Fruit fly (Drosophila melanogaster): Measurements from ENCODE around the gene CG7202.
A peak's percentile ranks its signal among the peaks of the same experiment; 100 is the strongest.

Gene CG7202

DNA sequence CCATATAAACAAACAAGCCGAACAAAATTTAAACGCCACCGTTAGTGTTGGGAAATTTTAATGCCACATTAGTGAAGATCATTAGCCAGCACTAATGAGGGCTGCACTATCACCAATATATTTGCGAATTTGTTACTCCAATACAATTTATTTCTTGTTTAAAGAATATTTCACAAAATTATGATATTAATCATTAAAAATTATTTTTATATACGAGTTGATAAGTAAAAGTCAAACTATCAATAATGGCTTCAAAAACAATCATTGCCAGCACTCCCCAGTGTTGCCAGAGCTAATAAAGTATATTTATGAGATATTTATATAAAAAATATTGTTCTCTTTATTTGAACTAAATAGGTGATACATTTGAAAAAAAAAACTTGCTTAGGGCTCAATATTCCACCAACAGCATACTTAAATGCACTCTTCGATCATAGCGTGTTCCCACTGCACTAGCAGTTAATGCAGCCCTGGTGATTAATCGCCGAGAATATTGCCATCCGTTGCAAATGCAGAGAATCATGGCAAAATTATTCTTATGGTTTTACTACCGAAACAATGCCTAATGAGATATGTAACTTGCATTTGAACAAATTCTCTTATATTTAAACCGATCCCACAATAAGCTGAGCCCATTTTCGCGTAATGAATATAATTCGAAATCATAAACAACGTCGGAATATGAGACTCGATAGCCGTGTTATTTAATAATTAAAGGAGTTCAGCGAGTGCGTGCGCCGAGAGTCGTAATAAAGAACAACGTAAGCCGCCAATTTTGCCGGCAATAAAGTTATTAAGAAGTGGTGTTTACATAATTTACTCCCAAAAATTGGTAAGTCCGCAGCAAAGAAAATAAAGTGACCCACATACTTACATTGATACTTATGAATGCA is 23.5 kb upstream of the CG7202 start, which contains the start of the genes SAK and Cdk12 (continued):
- no peak for TF ChIP-seq Jarid2 (GFP tag; optimal IDR thresholded peaks at IDR 0.05)
- peak in 1 of 2 experiments; percentile 49 for TF ChIP-seq Dfd (GFP tag; optimal IDR thresholded peaks at IDR 0.05)
- peak; percentile 91 for TF ChIP-seq Abd-B (GFP tag; optimal IDR thresholded peaks at IDR 0.05)
- TF ChIP-seq Nf-YB (GFP tag; optimal IDR thresholded peaks at IDR 0.05): peak; percentile 69
- peak; percentile 55 for TF ChIP-seq Adf1 (GFP tag; IDR thresholded peaks at IDR 0.05)
- TF ChIP-seq Med (GFP tag): peak; percentile 86
- peak; percentile 89 for TF ChIP-seq CG18599 (GFP tag; optimal IDR thresholded peaks at IDR 0.05)
- TF ChIP-seq bsh (GFP tag; optimal IDR thresholded peaks at IDR 0.05): peak; percentile 17 to 83
- peak; percentile 77 for TF ChIP-seq CG11247 (GFP tag; IDR thresholded peaks at IDR 0.05)
- TF ChIP-seq CG1602 (GFP tag; optimal IDR thresholded peaks at IDR 0.05): peak; percentile 88
- peak; percentile 79 for TF ChIP-seq CG18476 (GFP tag; optimal IDR thresholded peaks at IDR 0.05)
- TF ChIP-seq gem (tag; optimal IDR thresholded peaks at IDR 0.05): peak; percentile 93
- TF ChIP-seq Mrtf (GFP tag; IDR thresholded peaks at IDR 0.05): peak; percentile 81
- TF ChIP-seq CG14014 (GFP tag; IDR thresholded peaks at IDR 0.05): peak; percentile 75
- peak; percentile 65; the same call in 2 of the 3 replicates for TF ChIP-seq Optix (GFP tag; IDR thresholded peaks at IDR 0.05)
- TF ChIP-seq CG3838 (GFP tag; optimal IDR thresholded peaks at IDR 0.05): peak; percentile 47
- peak; percentile 90 for TF ChIP-seq nmo (GFP tag; optimal IDR thresholded peaks at IDR 0.05)
- TF ChIP-seq danr (GFP tag; IDR thresholded peaks at IDR 0.05): peak; percentile 77
- TF ChIP-seq CG10366 (GFP tag; IDR thresholded peaks at IDR 0.05): peak; percentile 71; the same call in 1 of the 2 replicates
- TF ChIP-seq p53 (GFP tag; optimal IDR thresholded peaks at IDR 0.05): no peak
- peak; percentile 43 for TF ChIP-seq Mad (GFP tag; optimal IDR thresholded peaks at IDR 0.05)
- TF ChIP-seq Doc3 (GFP tag; IDR thresholded peaks at IDR 0.05; ENCODE audit: partially characterized antibody): peak; percentile 18; the same call in 1 of the 3 replicates
- TF ChIP-seq bab2 (GFP tag; optimal IDR thresholded peaks at IDR 0.05): peak; percentile 58
- TF ChIP-seq toy (GFP tag; IDR thresholded peaks at IDR 0.05): peak; percentile 47; the same call in 1 of the 2 replicates
- no peak for TF ChIP-seq CG14965 (GFP tag; optimal IDR thresholded peaks at IDR 0.05; ENCODE audit: borderline replicate concordance)
- TF ChIP-seq CG5180 (GFP tag; optimal IDR thresholded peaks at IDR 0.05): no peak
- peak; percentile 66; the same call in 2 of the 3 replicates for TF ChIP-seq H15 (GFP tag; IDR thresholded peaks at IDR 0.05)
- no peak for TF ChIP-seq HmgD (GFP tag; optimal IDR thresholded peaks at IDR 0.05)
- no peak for TF ChIP-seq CG12744 (GFP tag; optimal IDR thresholded peaks at IDR 0.05)
- TF ChIP-seq run (tag; optimal IDR thresholded peaks at IDR 0.05): peak; percentile 40
- TF ChIP-seq onecut (GFP tag; IDR thresholded peaks at IDR 0.05): 0 out of 2 replicates have a peak, but pooled peaks have one; percentile 34
- TF ChIP-seq CG17612 (GFP tag; IDR thresholded peaks at IDR 0.05): peak; percentile 81
- TF ChIP-seq CG3065 (GFP tag; optimal IDR thresholded peaks at IDR 0.05): peak; percentile 58
- TF ChIP-seq Oaz (GFP tag; IDR thresholded peaks at IDR 0.05): peak; percentile 80
- peak; percentile 93 for TF ChIP-seq CG13775 (GFP tag; optimal IDR thresholded peaks at IDR 0.05)
- TF ChIP-seq CTCF (GFP tag; optimal IDR thresholded peaks at IDR 0.05): peak; percentile 39
- peak; percentile 50 for TF ChIP-seq CG9609 (GFP tag; optimal IDR thresholded peaks at IDR 0.05)
- TF ChIP-seq vfl (GFP tag; optimal IDR thresholded peaks at IDR 0.05): peak; percentile 11
- TF ChIP-seq CkIIα-i1 (GFP tag; IDR thresholded peaks at IDR 0.05): no peak
- TF ChIP-seq CG11398 (GFP tag; optimal IDR thresholded peaks at IDR 0.05): no peak
- peak; percentile 55 for TF ChIP-seq trh (GFP tag; optimal IDR thresholded peaks at IDR 0.05)
- peak; percentile 74 for TF ChIP-seq Dp (GFP tag; optimal IDR thresholded peaks at IDR 0.05)
- peak; percentile 32 for TF ChIP-seq CG13123 (GFP tag; optimal IDR thresholded peaks at IDR 0.05)
- peak; percentile 33 for TF ChIP-seq CG1603 (tag; optimal IDR thresholded peaks at IDR 0.05)
- TF ChIP-seq al (GFP tag; IDR thresholded peaks at IDR 0.05): peak; percentile 75
- TF ChIP-seq sens-2 (GFP tag; IDR thresholded peaks at IDR 0.05): peak; percentile 48; the same call in 1 of the 2 replicates
- TF ChIP-seq chn (GFP tag; optimal IDR thresholded peaks at IDR 0.05): peak; percentile 47
- no peak for TF ChIP-seq nau (GFP tag; optimal IDR thresholded peaks at IDR 0.05)
- TF ChIP-seq gsb (GFP tag; IDR thresholded peaks at IDR 0.05): peak; percentile 79
